Worm (Caenorhabditis elegans) whole organism, L4 larva: ENCODE measurements around the gene C50D2.1.

ENCODE experiments used
- F10B5.3 ChIP-seq: sonication (generic microtip); optimal IDR thresholded peaks from 2 replicates; lab custom pipeline; 2016; ENCODE audit warnings: mild to moderate bottlenecking, missing genetic modification characterization, missing compliant biosample characterization
- F49E8.2 ChIP-seq: sonication (generic microtip); optimal IDR thresholded peaks from 2 replicates; lab custom pipeline; 2016; ENCODE audit warnings: missing compliant biosample characterization, mild to moderate bottlenecking, missing genetic modification characterization, borderline replicate concordance
- T20F7.1 ChIP-seq: fragments of 200-800 bp; sonication (Bioruptor generic); optimal IDR thresholded peaks from 2 replicates; lab custom pipeline; 2018; ENCODE audit warnings: mild to moderate bottlenecking, missing genetic modification characterization, missing compliant biosample characterization
- Y48G9A.11 ChIP-seq: fragments of 200-800 bp; sonication (Bioruptor generic); IDR thresholded peaks from 2 replicates; pipeline ENCODE4 v1.3.6; 2022; ENCODE audit warnings: missing genetic modification reagents, missing genetic modification characterization, missing compliant biosample characterization
- Y5F2A.4 ChIP-seq: fragments of 200-800 bp; sonication (Bioruptor generic); optimal IDR thresholded peaks from 2 replicates; lab custom pipeline; 2018; ENCODE audit warnings: mild to moderate bottlenecking, missing genetic modification characterization, missing compliant biosample characterization
- Y75B8A.6 ChIP-seq: fragments of 200-800 bp; sonication (Bioruptor generic); IDR thresholded peaks from 2 replicates; pipeline ENCODE4 v1.3.6; 2022; ENCODE audit warnings: missing genetic modification reagents, missing genetic modification characterization, missing compliant biosample characterization
- ZK546.5 ChIP-seq, 2 experiments: sonication (generic microtip); optimal IDR thresholded peaks; 2 replicates each; lab custom pipeline; 2017; ENCODE audit warnings: missing biosample characterization in 2 of 2, missing genetic modification characterization in 2 of 2
- aha-1 ChIP-seq: fragments of 150-350 bp; peaks from one replicate; lab custom pipeline; 2014; ENCODE audit warnings: missing biosample characterization, missing genetic modification characterization
- ceh-82 ChIP-seq: sonication (generic microtip); optimal IDR thresholded peaks from 2 replicates; lab custom pipeline; 2017; ENCODE audit warnings: missing biosample characterization, missing genetic modification characterization
- ces-1 ChIP-seq: fragments of 150-350 bp; sonication (generic microtip); optimal IDR thresholded peaks from 4 replicates; lab custom pipeline; 2014; ENCODE audit warnings: missing biosample characterization, missing genetic modification reagents, missing genetic modification characterization
- ctbp-1 ChIP-seq: fragments of 200-800 bp; sonication (Bioruptor generic); IDR thresholded peaks from 2 replicates; pipeline ENCODE4 v1.3.6; 2022; ENCODE audit warnings: missing genetic modification reagents, missing genetic modification characterization, missing compliant biosample characterization
- dmd-9 ChIP-seq: fragments of 200-800 bp; sonication (Bioruptor generic); IDR thresholded peaks from 2 replicates; pipeline ENCODE4 v1.3.6; 2022; ENCODE audit warnings: missing genetic modification reagents, missing genetic modification characterization, missing compliant biosample characterization
- duxl-1 ChIP-seq: sonication (generic microtip); optimal IDR thresholded peaks from 2 replicates; lab custom pipeline; 2016; ENCODE audit warnings: mild to moderate bottlenecking, missing genetic modification characterization, moderate library complexity, missing compliant biosample characterization; ENCODE audit not compliant: poor library complexity
- fkh-10 ChIP-seq: fragments of 150-350 bp; optimal IDR thresholded peaks from 2 replicates; lab custom pipeline; 2014; ENCODE audit warnings: missing biosample characterization, missing genetic modification reagents, missing genetic modification characterization
- hif-1 ChIP-seq, 2 experiments: sonication (generic microtip); optimal IDR thresholded peaks; 2 replicates each; lab custom pipeline; 2016 to 2017; ENCODE audit warnings: missing compliant biosample characterization in 2 of 2, missing genetic modification characterization in 2 of 2, missing genetic modification reagents in 2 of 2, missing genotype in 2 of 2, mild to moderate bottlenecking in 1 of 2
- madf-5 ChIP-seq, 2 experiments: fragments of 200-800 bp; sonication (Bioruptor generic); IDR thresholded peaks; 2 replicates each; pipeline ENCODE4 v1.3.6; 2022; ENCODE audit warnings: missing compliant biosample characterization in 2 of 2, missing genetic modification characterization in 2 of 2
- madf-9 ChIP-seq: fragments of 200-800 bp; sonication (Bioruptor generic); conservative IDR thresholded peaks from 2 replicates; pipeline ENCODE4 v1.3.6; 2022; ENCODE audit warnings: missing genetic modification reagents, missing genetic modification characterization, missing compliant biosample characterization
- mdt-29 ChIP-seq: fragments of 200-800 bp; sonication (Bioruptor generic); IDR thresholded peaks from 2 replicates; pipeline ENCODE4 v1.3.6; 2022; ENCODE audit warnings: missing genetic modification reagents, missing genetic modification characterization, missing compliant biosample characterization
- mes-2 ChIP-seq: sonication (generic microtip); optimal IDR thresholded peaks from 2 replicates; lab custom pipeline; 2016; ENCODE audit warnings: missing genotype, mild to moderate bottlenecking, missing genetic modification characterization, missing compliant biosample characterization; ENCODE audit not compliant: poor library complexity, severe bottlenecking
- nhr-10 ChIP-seq: fragments of 150-350 bp; optimal IDR thresholded peaks from 2 replicates; lab custom pipeline; 2014; ENCODE audit warnings: missing biosample characterization, missing genetic modification characterization
- nhr-111 ChIP-seq: fragments of 200-800 bp; sonication (Bioruptor generic); optimal IDR thresholded peaks from 2 replicates; lab custom pipeline; 2018; ENCODE audit warnings: mild to moderate bottlenecking, missing genetic modification characterization, missing compliant biosample characterization
- nhr-28 ChIP-seq: fragments of 150-350 bp; optimal IDR thresholded peaks from 2 replicates; lab custom pipeline; 2014; ENCODE audit warnings: missing biosample characterization, missing genetic modification characterization
- nhr-6 ChIP-seq: fragments of 150-350 bp; optimal IDR thresholded peaks from 2 replicates; lab custom pipeline; 2014; ENCODE audit warnings: missing biosample characterization, missing genetic modification characterization
- pha-4 ChIP-seq, 2 experiments: fragments of 150-350 bp in 1 of 2; fragments of 200-800 bp in 1 of 2; sonication (Bioruptor generic) in 1 of 2; IDR thresholded peaks in 1 of 2; optimal IDR thresholded peaks in 1 of 2; 2 replicates each; pipeline versions ENCODE4 v1.3.6 to Lab custom; 2014 to 2022; ENCODE audit warnings: missing genetic modification characterization in 2 of 2, missing genetic modification reagents in 2 of 2, missing biosample characterization in 1 of 2, missing compliant biosample characterization in 1 of 2
- pqm-1 ChIP-seq: sonication (generic microtip); optimal IDR thresholded peaks from 2 replicates; lab custom pipeline; 2017; ENCODE audit warnings: missing biosample characterization, missing genetic modification characterization
- rbr-2 ChIP-seq: sonication (generic microtip); optimal IDR thresholded peaks from 2 replicates; lab custom pipeline; 2016; ENCODE audit warnings: missing genotype, missing genetic modification characterization, missing compliant biosample characterization
- saeg-2 ChIP-seq: fragments of 200-800 bp; sonication (Bioruptor generic); IDR thresholded peaks from 2 replicates; pipeline ENCODE4 v1.3.6; 2022; ENCODE audit warnings: missing genetic modification reagents, missing genetic modification characterization, missing compliant biosample characterization
- sdz-12 ChIP-seq: fragments of 200-800 bp; sonication (Bioruptor generic); optimal IDR thresholded peaks from 2 replicates; lab custom pipeline; 2018; ENCODE audit warnings: mild to moderate bottlenecking, missing genetic modification characterization, missing compliant biosample characterization
- set-16 ChIP-seq: fragments of 200-800 bp; sonication (Bioruptor generic); IDR thresholded peaks from 2 replicates; pipeline ENCODE4 v1.3.6; 2022; ENCODE audit warnings: missing genetic modification reagents, missing genetic modification characterization, missing compliant biosample characterization
- skn-1 ChIP-seq: fragments of 150-350 bp; optimal IDR thresholded peaks from 2 replicates; lab custom pipeline; 2014; ENCODE audit warnings: missing biosample characterization, missing genetic modification characterization
- snpc-1.2 ChIP-seq: fragments of 200-800 bp; sonication (Bioruptor generic); IDR thresholded peaks from 2 replicates; pipeline ENCODE4 v1.3.6; 2022; ENCODE audit warnings: missing genetic modification reagents, missing genetic modification characterization, missing compliant biosample characterization
- snpc-4 ChIP-seq: fragments of 150-350 bp; optimal IDR thresholded peaks from 2 replicates; lab custom pipeline; 2014; ENCODE audit warnings: missing biosample characterization, missing genetic modification characterization
- spr-1 ChIP-seq: sonication (generic microtip); optimal IDR thresholded peaks from 2 replicates; lab custom pipeline; 2016; ENCODE audit warnings: mild to moderate bottlenecking, missing genetic modification characterization, missing compliant biosample characterization
- unc-39 ChIP-seq: sonication (generic microtip); optimal IDR thresholded peaks from 2 replicates; lab custom pipeline; 2017; ENCODE audit warnings: missing biosample characterization, missing genetic modification characterization
- unc-62 ChIP-seq, 3 experiments: fragments of 150-350 bp in 1 of 3; sonication (generic microtip); optimal IDR thresholded peaks in 2 of 3; peaks in 1 of 3; 1 replicate in 1 of 3; 2 replicates in 2 of 3; lab custom pipeline; 2014 to 2017; ENCODE audit warnings: missing biosample characterization in 3 of 3, missing genetic modification characterization in 3 of 3, missing genetic modification reagents in 3 of 3, missing genotype in 1 of 3
- zfp-2 ChIP-seq: sonication (generic microtip); optimal IDR thresholded peaks from 2 replicates; lab custom pipeline; 2016; ENCODE audit warnings: mild to moderate bottlenecking, missing genetic modification characterization, missing compliant biosample characterization
- ztf-7 ChIP-seq: fragments of 150-350 bp; optimal IDR thresholded peaks from 2 replicates; lab custom pipeline; 2014; ENCODE audit warnings: missing biosample characterization, missing genetic modification characterization

Gene C50D2.1

ce11 chrII:66322-66721, 45.0 kb upstream of the C50D2.1 start (continued):
- TF ChIP-seq hif-1 (tag; optimal IDR thresholded peaks at IDR 0.05; lab: Kevin White, UChicago) (no peak), pha-4 (GFP tag; IDR thresholded peaks at IDR 0.05; lab: Robert Waterston, UW) (no peak), pha-4 (tag; optimal IDR thresholded peaks at IDR 0.05; lab: Kevin White, UChicago) (no peak), F10B5.3 (no peak), duxl-1 (tag; lab: Kevin White, UChicago) (no peak), nhr-111 (GFP tag; lab: Kevin White, UChicago) (no peak), Y75B8A.6 (GFP tag; lab: Robert Waterston, UW) (no peak), ceh-82 (tag; lab: Kevin White, UChicago) (no peak), ztf-7 (tag; lab: Kevin White, UChicago) (no peak), madf-5 (GFP tag; IDR thresholded peaks at IDR 0.05; lab: Robert Waterston, UW) (no peak), madf-9 (GFP tag; lab: Robert Waterston, UW) (peak; percentile 71), mdt-29 (no peak), rbr-2 (tag; lab: Kevin White, UChicago) (peak; percentile 28), saeg-2 (GFP tag; lab: Robert Waterston, UW) (no peak), fkh-10 (GFP tag; lab: Kevin White, UChicago) (no peak), set-16 (no peak), ZK546.5 (tag; optimal IDR thresholded peaks at IDR 0.05; lab: Kevin White, UChicago) (no peak), pqm-1 (tag; lab: Kevin White, UChicago) (no peak), nhr-28 (tag; lab: Kevin White, UChicago) (peak; percentile 51), sdz-12 (GFP tag; lab: Kevin White, UChicago) (no peak)
- TF ChIP-seq, all 104 proteins: peak for 19

DNA sequence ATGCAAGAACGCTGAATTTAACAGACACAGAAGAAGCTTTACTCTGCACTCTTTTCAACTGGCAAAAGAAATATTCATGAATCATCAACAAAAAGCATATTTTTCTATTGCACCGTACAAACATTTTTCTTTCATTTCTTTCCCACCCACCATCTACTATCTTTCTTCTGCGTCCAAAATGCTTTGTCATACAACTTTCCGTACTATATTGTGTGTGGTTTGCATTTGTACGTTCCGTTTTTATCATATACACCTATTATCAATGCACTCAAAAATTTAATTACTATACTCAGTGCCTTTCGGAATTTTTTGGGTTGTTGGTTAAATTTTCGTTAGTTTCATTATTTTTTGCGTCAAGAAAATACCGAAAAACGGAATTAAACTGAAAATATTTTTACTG, 43.7 kb upstream of the C50D2.1 start:
- TF ChIP-seq nhr-28 (tag; lab: Kevin White, UChicago) = peak; percentile 65
- no peak for TF ChIP-seq Y48G9A.11 (GFP tag; lab: Robert Waterston, UW)
- peak; percentile 79 for TF ChIP-seq pqm-1 (tag; lab: Kevin White, UChicago)
- TF ChIP-seq unc-62 (GFP tag; optimal IDR thresholded peaks at IDR 0.05 in 1 of 2; lab: Kevin White, UChicago) = peak in 1 of 2 experiments; percentile 86
- TF ChIP-seq unc-62 (tag; optimal IDR thresholded peaks at IDR 0.05; lab: Kevin White, UChicago) = no peak
- no peak for TF ChIP-seq ztf-7 (tag; lab: Kevin White, UChicago)

ce11 chrII:68757-69156, 42.6 kb upstream of the C50D2.1 start:
- TF ChIP-seq pqm-1 (tag; lab: Kevin White, UChicago) (no peak), aha-1 (tag; lab: Kevin White, UChicago) (peak; percentile 77)

- TF ChIP-seq F49E8.2 (tag; lab: Kevin White, UChicago) = no peak
- no peak for TF ChIP-seq nhr-10 (tag; lab: Kevin White, UChicago)
- no peak for TF ChIP-seq Y5F2A.4 (GFP tag; lab: Kevin White, UChicago)
- TF ChIP-seq unc-62 (GFP tag; optimal IDR thresholded peaks at IDR 0.05 in 1 of 2; lab: Kevin White, UChicago) = peak in 1 of 2 experiments; percentile 77
- TF ChIP-seq unc-62 (tag; optimal IDR thresholded peaks at IDR 0.05; lab: Kevin White, UChicago) = no peak
- no peak for TF ChIP-seq skn-1 (tag; lab: Kevin White, UChicago)
- no peak for TF ChIP-seq dmd-9
- no peak for TF ChIP-seq spr-1 (tag; lab: Kevin White, UChicago)
Measured at ce11 chrII:69354-69753, 42.0 kb upstream of the C50D2.1 start, which contains the start of gene egl-26. TSS of gene egl-26 (plus strand) at chrII:69654.

DNA sequence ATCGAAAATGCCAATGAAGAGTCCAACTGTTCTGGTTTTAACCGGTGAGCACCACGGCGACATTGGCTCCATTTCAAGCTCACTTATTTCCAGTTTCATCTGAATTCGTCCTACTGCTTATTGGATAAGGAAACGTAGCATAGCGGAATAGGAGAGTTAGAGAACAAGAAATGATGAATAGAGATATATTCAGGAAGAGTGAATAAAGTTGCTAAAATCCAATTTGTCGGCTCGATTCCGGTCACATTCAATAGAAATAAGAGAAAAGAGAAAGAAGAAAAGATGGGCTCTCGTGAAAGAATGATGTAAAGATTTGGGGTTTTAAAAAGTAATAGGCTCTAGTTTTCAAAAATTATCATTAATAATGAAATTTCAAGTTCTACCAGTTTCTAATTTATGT, 38.0 kb upstream of the C50D2.1 start:
- TF ChIP-seq zfp-2 (tag; lab: Kevin White, UChicago) (no peak), snpc-1.2 (GFP tag; lab: Robert Waterston, UW) (no peak), ces-1 (GFP tag; lab: Kevin White, UChicago) (peak; percentile 75), nhr-10 (tag; lab: Kevin White, UChicago) (no peak), T20F7.1 (GFP tag; lab: Kevin White, UChicago) (no peak), nhr-6 (tag; lab: Kevin White, UChicago) (no peak), ctbp-1 (peak; percentile 57; the same call in 1 of the 2 replicates), unc-39 (tag; lab: Kevin White, UChicago) (no peak), mes-2 (tag; lab: Kevin White, UChicago) (no peak), sdz-12 (GFP tag; lab: Kevin White, UChicago) (no peak), dmd-9 (no peak), F49E8.2 (tag; lab: Kevin White, UChicago) (no peak), snpc-4 (no peak), fkh-10 (GFP tag; lab: Kevin White, UChicago) (peak; percentile 94)
